Fruit fly (Drosophila melanogaster) whole organism, embryonic: ENCODE measurements around the gene SPoCk.

Source experiments
- Awh ChIP-seq: fragments of 200-800 bp; sonication (Bioruptor generic); IDR thresholded peaks from 2 replicates; pipeline ENCODE4, ENCODE4 v1.3.6; 2022; ENCODE audit warnings: missing biosample characterization, missing genetic modification characterization
- BEAF-32 ChIP-seq: fragments of 200-800 bp; sonication (Bioruptor generic); optimal IDR thresholded peaks from 3 replicates; lab custom pipeline; 2017; ENCODE audit warnings: missing biosample characterization, missing genetic modification characterization, mild to moderate bottlenecking, moderate library complexity, missing genetic modification reagents
- Bdp1 ChIP-seq: fragments of 200-800 bp; sonication (Bioruptor generic); optimal IDR thresholded peaks from 3 replicates; lab custom pipeline; 2016; ENCODE audit warnings: missing biosample characterization, missing genetic modification characterization
- CG10431 ChIP-seq: fragments of 200-800 bp; sonication (Bioruptor generic); optimal IDR thresholded peaks from 3 replicates; lab custom pipeline; 2018; ENCODE audit warnings: missing biosample characterization, mild to moderate bottlenecking, missing genetic modification characterization
- CG12391 ChIP-seq: fragments of 200-800 bp; sonication (Bioruptor generic); optimal IDR thresholded peaks from 3 replicates; lab custom pipeline; 2018; ENCODE audit warnings: missing biosample characterization, mild to moderate bottlenecking, missing genetic modification characterization, moderate library complexity
- CG12942 ChIP-seq: fragments of 200-800 bp; sonication (Bioruptor generic); optimal IDR thresholded peaks from 3 replicates; lab custom pipeline; 2016; ENCODE audit warnings: missing biosample characterization, missing genetic modification characterization
- CG13287 ChIP-seq: fragments of 200-800 bp; sonication (Bioruptor generic); IDR thresholded peaks from 2 replicates; pipeline ENCODE4 v1.3.6; 2022; ENCODE audit warnings: missing biosample characterization, missing genetic modification characterization; ENCODE audit not compliant: partially characterized antibody
- CG14441 ChIP-seq: fragments of 200-800 bp; sonication (Bioruptor generic); IDR thresholded peaks from 2 replicates; pipeline ENCODE4 v1.3.6; 2022; ENCODE audit warnings: missing biosample characterization, missing genetic modification characterization
- CG14860 ChIP-seq: fragments of 200-800 bp; sonication (Bioruptor generic); IDR thresholded peaks from 3 replicates; pipeline ENCODE4 v1.3.6; 2022; ENCODE audit warnings: missing biosample characterization, missing genetic modification characterization; ENCODE audit not compliant: partially characterized antibody
- CG15601 ChIP-seq: fragments of 200-800 bp; sonication (Bioruptor generic); optimal IDR thresholded peaks from 3 replicates; lab custom pipeline; 2019; ENCODE audit warnings: missing biosample characterization, mild to moderate bottlenecking, missing genetic modification characterization, moderate library complexity
- CG2129 ChIP-seq: fragments of 200-800 bp; sonication (Bioruptor generic); IDR thresholded peaks from 2 replicates; pipeline ENCODE4 v1.3.6; 2022; ENCODE audit warnings: missing biosample characterization, missing genetic modification characterization; ENCODE audit not compliant: partially characterized antibody
- CG2712 ChIP-seq: fragments of 200-800 bp; optimal IDR thresholded peaks from 3 replicates; lab custom pipeline; 2019; ENCODE audit warnings: missing biosample characterization, mild to moderate bottlenecking, missing genetic modification characterization, moderate library complexity
- CG3995 ChIP-seq: fragments of 200-800 bp; sonication (Bioruptor generic); optimal IDR thresholded peaks from 3 replicates; lab custom pipeline; 2016; ENCODE audit warnings: missing biosample characterization, missing genetic modification characterization
- CG4424 ChIP-seq: fragments of 200-800 bp; sonication (Bioruptor generic); optimal IDR thresholded peaks from 3 replicates; lab custom pipeline; 2016; ENCODE audit warnings: missing biosample characterization, missing genetic modification characterization
- CG4820 ChIP-seq: fragments of 200-800 bp; sonication (Bioruptor generic); optimal IDR thresholded peaks from 3 replicates; lab custom pipeline; 2016; ENCODE audit warnings: missing biosample characterization, missing genetic modification characterization
- CG4854 ChIP-seq: fragments of 200-800 bp; sonication (Bioruptor generic); optimal IDR thresholded peaks from 2 replicates; lab custom pipeline; 2016; ENCODE audit warnings: missing biosample characterization, missing genetic modification characterization, inconsistent platforms
- CG5953 ChIP-seq: fragments of 200-800 bp; sonication (Bioruptor generic); IDR thresholded peaks from 2 replicates; pipeline ENCODE4 v1.3.6; 2022; ENCODE audit warnings: missing biosample characterization, missing genetic modification characterization
- CG6254 ChIP-seq: fragments of 200-800 bp; sonication (Bioruptor generic); optimal IDR thresholded peaks from 3 replicates; lab custom pipeline; 2017; ENCODE audit warnings: mild to moderate bottlenecking, missing biosample characterization, missing genetic modification reagents, missing genetic modification characterization
- CG7987 ChIP-seq: fragments of 200-800 bp; sonication (Bioruptor generic); optimal IDR thresholded peaks from 2 replicates; lab custom pipeline; 2018; ENCODE audit warnings: missing biosample characterization, mild to moderate bottlenecking, missing genetic modification characterization, moderate library complexity
- CG8290 ChIP-seq, 3 experiments: fragments of 200-800 bp; sonication (Bioruptor generic); optimal IDR thresholded peaks; 2 replicates each; lab custom pipeline; 2016 to 2019; ENCODE audit warnings: missing biosample characterization in 3 of 3, missing genetic modification characterization in 3 of 3, mild to moderate bottlenecking in 2 of 3, moderate library complexity in 1 of 3
- CG9215 ChIP-seq: fragments of 200-800 bp; sonication (Bioruptor generic); IDR thresholded peaks from 2 replicates; pipeline ENCODE4 v1.3.6; 2022; ENCODE audit warnings: missing biosample characterization, missing genetic modification characterization
- CG9817 ChIP-seq: fragments of 200-800 bp; sonication (Bioruptor generic); optimal IDR thresholded peaks from 2 replicates; lab custom pipeline; 2018; ENCODE audit warnings: missing biosample characterization, mild to moderate bottlenecking, missing genetic modification characterization, moderate library complexity
- CHES-1-like ChIP-seq: fragments of 200-800 bp; sonication (Bioruptor generic); optimal IDR thresholded peaks from 2 replicates; lab custom pipeline; 2016; ENCODE audit warnings: missing biosample characterization, missing genetic modification characterization
- Deaf1 ChIP-seq: fragments of 200-800 bp; optimal IDR thresholded peaks from 3 replicates; lab custom pipeline; 2019; ENCODE audit warnings: missing biosample characterization, mild to moderate bottlenecking, missing genetic modification characterization, moderate library complexity
- Dfd ChIP-seq, 2 experiments: fragments of >200 bp; optimal IDR thresholded peaks; 2 replicates each; lab custom pipeline; 2017; ENCODE audit warnings: missing biosample characterization in 2 of 2, missing genetic modification characterization in 2 of 2
- Dip3 ChIP-seq: fragments of 200-800 bp; sonication (Bioruptor generic); optimal IDR thresholded peaks from 3 replicates; lab custom pipeline; 2016; ENCODE audit warnings: missing biosample characterization, missing genetic modification characterization
- Dll ChIP-seq: fragments of 200-800 bp; sonication (Bioruptor generic); IDR thresholded peaks from 4 replicates; pipeline ENCODE4 v1.3.6; 2022; ENCODE audit warnings: missing biosample characterization, missing genetic modification characterization; ENCODE audit not compliant: partially characterized antibody
- HLH4C ChIP-seq: fragments of 200-800 bp; sonication (Bioruptor generic); IDR thresholded peaks from 3 replicates; pipeline ENCODE4 v1.3.6; 2022; ENCODE audit warnings: missing biosample characterization, missing genetic modification characterization; ENCODE audit not compliant: partially characterized antibody
- Hr51 ChIP-seq, 2 experiments: fragments of 200-800 bp; sonication (Bioruptor generic); optimal IDR thresholded peaks; 2 replicates in 1 of 2; 3 replicates in 1 of 2; lab custom pipeline; 2016 to 2018; ENCODE audit warnings: missing biosample characterization in 2 of 2, missing genetic modification characterization in 2 of 2, mild to moderate bottlenecking in 1 of 2, moderate library complexity in 1 of 2
- Jarid2 ChIP-seq: fragments of 200-800 bp; sonication (Bioruptor generic); optimal IDR thresholded peaks from 3 replicates; lab custom pipeline; 2017; ENCODE audit warnings: mild to moderate bottlenecking, missing biosample characterization, missing genetic modification reagents, missing genetic modification characterization
- Max ChIP-seq: fragments of 200-800 bp; sonication (Bioruptor generic); optimal IDR thresholded peaks from 2 replicates; lab custom pipeline; 2016; ENCODE audit warnings: missing biosample characterization, mild to moderate bottlenecking, missing genetic modification characterization
- NK7.1 ChIP-seq: fragments of 200-800 bp; sonication (Bioruptor generic); optimal IDR thresholded peaks from 3 replicates; lab custom pipeline; 2016; ENCODE audit warnings: missing biosample characterization, missing genetic modification characterization
- Oli ChIP-seq: fragments of 200-800 bp; sonication (Bioruptor generic); optimal IDR thresholded peaks from 2 replicates; lab custom pipeline; 2018; ENCODE audit warnings: missing biosample characterization, mild to moderate bottlenecking, missing genetic modification characterization, moderate library complexity
- Ravus ChIP-seq: fragments of 200-800 bp; sonication (Bioruptor generic); IDR thresholded peaks from 2 replicates; pipeline ENCODE4 v1.3.6; 2022; ENCODE audit warnings: missing biosample characterization, missing genetic modification characterization
- Taf1 ChIP-seq: fragments of 200-800 bp; sonication (Bioruptor generic); IDR thresholded peaks from 2 replicates; pipeline ENCODE4 v1.3.6; 2022; ENCODE audit warnings: missing biosample characterization, missing genetic modification characterization
- crol ChIP-seq: fragments of 200-800 bp; sonication (Bioruptor generic); IDR thresholded peaks from 2 replicates; pipeline ENCODE4 v1.3.6; 2022; ENCODE audit warnings: missing biosample characterization, missing genetic modification characterization
- crp ChIP-seq, 2 experiments: fragments of 200-800 bp; sonication (Bioruptor generic); optimal IDR thresholded peaks; 2 replicates in 1 of 2; 3 replicates in 1 of 2; lab custom pipeline; 2017; ENCODE audit warnings: missing biosample characterization in 2 of 2, missing genetic modification characterization in 2 of 2, mild to moderate bottlenecking in 1 of 2, moderate library complexity in 1 of 2
- dpn ChIP-seq, 2 experiments: fragments of 200-800 bp; sonication (Bioruptor generic); optimal IDR thresholded peaks; 3 replicates each; lab custom pipeline; 2016; ENCODE audit warnings: missing biosample characterization in 2 of 2, missing genetic modification characterization in 2 of 2
- ems ChIP-seq: fragments of 200-800 bp; sonication (Bioruptor generic); optimal IDR thresholded peaks from 3 replicates; lab custom pipeline; 2016; ENCODE audit warnings: missing biosample characterization, missing genetic modification characterization
- gce ChIP-seq: fragments of 200-800 bp; sonication (Bioruptor generic); IDR thresholded peaks from 3 replicates; pipeline ENCODE4 v1.3.6; 2022; ENCODE audit warnings: missing biosample characterization, missing genetic modification characterization
- kni ChIP-seq: fragments of 200-800 bp; sonication (Bioruptor generic); optimal IDR thresholded peaks from 3 replicates; lab custom pipeline; 2017; ENCODE audit warnings: mild to moderate bottlenecking, missing biosample characterization, missing genetic modification reagents, missing genetic modification characterization
- nerfin-1 ChIP-seq: fragments of 200-800 bp; sonication (Bioruptor generic); optimal IDR thresholded peaks from 3 replicates; lab custom pipeline; 2019; ENCODE audit warnings: missing biosample characterization, mild to moderate bottlenecking, missing genetic modification characterization, moderate library complexity
- pan ChIP-seq, 4 experiments: fragments of >200 bp in 3 of 4; fragments of 200-800 bp in 1 of 4; sonication (Bioruptor generic) in 1 of 4; optimal IDR thresholded peaks in 3 of 4; IDR thresholded peaks in 1 of 4; 2 replicates each; pipeline versions ENCODE4 v1.3.6 to Lab custom; 2017 to 2022; ENCODE audit warnings: missing biosample characterization in 2 of 4, missing genetic modification characterization in 2 of 4, mixed read lengths in 1 of 4
- salm ChIP-seq: fragments of 200-800 bp; sonication (Bioruptor generic); optimal IDR thresholded peaks from 2 replicates; lab custom pipeline; 2018; ENCODE audit warnings: missing biosample characterization, mild to moderate bottlenecking, missing genetic modification characterization
- scrt ChIP-seq: fragments of 200-800 bp; sonication (Bioruptor generic); optimal IDR thresholded peaks from 2 replicates; lab custom pipeline; 2018; ENCODE audit warnings: missing biosample characterization, mild to moderate bottlenecking, missing genetic modification characterization, moderate library complexity
- sqz ChIP-seq: fragments of 200-800 bp; sonication (Bioruptor generic); optimal IDR thresholded peaks from 3 replicates; lab custom pipeline; 2018; ENCODE audit warnings: missing biosample characterization, mild to moderate bottlenecking, missing genetic modification characterization
- sug ChIP-seq: fragments of 200-800 bp; optimal IDR thresholded peaks from 2 replicates; lab custom pipeline; 2019; ENCODE audit warnings: missing biosample characterization, mild to moderate bottlenecking, missing genetic modification characterization, moderate library complexity
- trem ChIP-seq: fragments of 200-800 bp; optimal IDR thresholded peaks from 3 replicates; lab custom pipeline; 2019; ENCODE audit warnings: missing biosample characterization, mild to moderate bottlenecking, missing genetic modification characterization, moderate library complexity

SPoCk gene

dm6 chr3L:22727739-22728335, 21.4 kb upstream of the SPoCk start, which contains the start of the genes CG14450 and CG11367 (continued):
- no peak for TF ChIP-seq sqz (GFP tag; lab: Kevin White, UChicago)
- no peak for TF ChIP-seq Hr51 (GFP tag; optimal IDR thresholded peaks at IDR 0.05; lab: Kevin White, UChicago)
- no peak for TF ChIP-seq Awh (GFP tag; lab: Robert Waterston, UW)
- 0 out of 2 replicates have a peak, but pooled peaks have one; percentile 33 for TF ChIP-seq CG2129
- TF ChIP-seq BEAF-32 (GFP tag; lab: Kevin White, UChicago): peak; percentile 75
- peak; percentile 94 for TF ChIP-seq kni (GFP tag; lab: Kevin White, UChicago)
- TF ChIP-seq CG13287 (GFP tag; lab: Robert Waterston, UW): peak; percentile 79
- TF ChIP-seq Dll (GFP tag; lab: Robert Waterston, UW): peak; percentile 88
- TF ChIP-seq Bdp1 (GFP tag; lab: Kevin White, UChicago): no peak
- TF ChIP-seq dpn (GFP tag; optimal IDR thresholded peaks at IDR 0.05; lab: Kevin White, UChicago): no peak
- no peak for TF ChIP-seq CG12942 (GFP tag; lab: Kevin White, UChicago)
- TF ChIP-seq pan (optimal IDR thresholded peaks at IDR 0.05; lab: Kevin White, UChicago): no peak
- TF ChIP-seq pan (GFP tag; optimal IDR thresholded peaks at IDR 0.05 in 1 of 2, IDR thresholded peaks at IDR 0.05 in 1 of 2): no peak
- no peak for TF ChIP-seq CG6254 (GFP tag; lab: Kevin White, UChicago)
- TF ChIP-seq Deaf1 (tag; lab: Kevin White, UChicago): peak; percentile 89
- no peak for TF ChIP-seq CG4424 (GFP tag; lab: Kevin White, UChicago)
- no peak for TF ChIP-seq Ravus (GFP tag; lab: Robert Waterston, UW)
- TF ChIP-seq salm (tag; lab: Kevin White, UChicago): peak; percentile 39
- no peak for TF ChIP-seq CG4854 (GFP tag; lab: Kevin White, UChicago)
- no peak for TF ChIP-seq Taf1 (GFP tag; lab: Robert Waterston, UW)
- no peak for TF ChIP-seq CG7987 (GFP tag; lab: Kevin White, UChicago)
- TF ChIP-seq CG8290 (GFP tag; optimal IDR thresholded peaks at IDR 0.05; lab: Kevin White, UChicago): peak; percentile 46
- TF ChIP-seq CG8290 (tag; optimal IDR thresholded peaks at IDR 0.05; lab: Kevin White, UChicago): peak; percentile 26 to 55
- no peak for TF ChIP-seq NK7.1 (GFP tag; lab: Kevin White, UChicago)
- TF ChIP-seq CG4820: no peak
- TF ChIP-seq crp (GFP tag; optimal IDR thresholded peaks at IDR 0.05; lab: Kevin White, UChicago): peak; percentile 43 to 92
- TF ChIP-seq Dfd (GFP tag; optimal IDR thresholded peaks at IDR 0.05; lab: Kevin White, UChicago): no peak
- no peak for TF ChIP-seq Dip3 (GFP tag; lab: Kevin White, UChicago)
- TF ChIP-seq gce (GFP tag; lab: Robert Waterston, UW): no peak
- TF ChIP-seq scrt (GFP tag; lab: Kevin White, UChicago): peak; percentile 16
- peak; percentile 62 for TF ChIP-seq HLH4C (GFP tag; lab: Robert Waterston, UW)
- no peak for TF ChIP-seq Max (GFP tag; lab: Kevin White, UChicago)
- TF ChIP-seq trem: peak; percentile 81
- peak; percentile 86 for TF ChIP-seq CG3995 (GFP tag; lab: Kevin White, UChicago)
- TF ChIP-seq CG14441: no peak
- no peak for TF ChIP-seq ems (GFP tag; lab: Kevin White, UChicago)
- peak; percentile 91 for TF ChIP-seq Jarid2 (GFP tag; lab: Kevin White, UChicago)
- TF ChIP-seq CG12391: peak; percentile 68
- no peak for TF ChIP-seq CHES-1-like (GFP tag; lab: Kevin White, UChicago)
- no peak for TF ChIP-seq CG5953 (GFP tag; lab: Robert Waterston, UW)
- no peak for TF ChIP-seq CG9215
- TF ChIP-seq nerfin-1 (tag; lab: Kevin White, UChicago): peak; percentile 35
- TF ChIP-seq CG15601: peak; percentile 34
- TF ChIP-seq CG10431 (GFP tag; lab: Kevin White, UChicago): peak; percentile 15
- TF ChIP-seq crol (GFP tag; lab: Robert Waterston, UW): no peak
- TF ChIP-seq CG14860: 0 out of 3 replicates have a peak, but pooled peaks have one; percentile 36
- TF ChIP-seq sug (tag; lab: Kevin White, UChicago): peak; percentile 55
- TF ChIP-seq Oli (tag; lab: Kevin White, UChicago): no peak
- peak; percentile 59 for TF ChIP-seq CG2712 (tag; lab: Kevin White, UChicago)
- peak; percentile 5 for TF ChIP-seq CG9817
